Worm (Caenorhabditis elegans): Measurements from ENCODE around the gene mab-7.

Gene mab-7

ce11 chrX:938269-938883, 40.5 kb upstream of the mab-7 start, which contains the start of gene F53H8.3:
Gene F53H8.3 (plus strand): TSS chrX:938543.
- TF ChIP-seq dve-1 (tag; optimal IDR thresholded peaks at IDR 0.05; ENCODE audit: insufficient read depth) (peak; percentile 50), madf-9 (GFP tag; conservative IDR thresholded peaks at IDR 0.05) (no peak), lim-7 (GFP tag; IDR thresholded peaks at IDR 0.05) (no peak), nhr-11 (tag; optimal IDR thresholded peaks at IDR 0.05) (no peak), nhr-28 (tag; optimal IDR thresholded peaks at IDR 0.05) (peak; percentile 22), daf-16 (GFP tag; optimal IDR thresholded peaks at IDR 0.05) (no peak), daf-16 (tag; optimal IDR thresholded peaks at IDR 0.05) (peak; percentile 73), lin-39 (tag; optimal IDR thresholded peaks at IDR 0.05) (no peak), dmd-6 (GFP tag; IDR thresholded peaks at IDR 0.05) (peak; percentile 6; the same call in 1 of the 2 replicates), pqm-1 (tag; optimal IDR thresholded peaks at IDR 0.05) (peak; percentile 85), rbr-2 (tag; optimal IDR thresholded peaks at IDR 0.05) (no peak), hlh-11 (tag; optimal IDR thresholded peaks at IDR 0.05) (peak; percentile 24)

ce11 chrX:936013-936412, 38.2 kb upstream of the mab-7 start:
- TF ChIP-seq nhr-6 (tag; optimal IDR thresholded peaks at IDR 0.05): no peak
- TF ChIP-seq snpc-4 (tag; optimal IDR thresholded peaks at IDR 0.05): peak; percentile 30

ce11 chrX:933504-933903, 35.7 kb upstream of the mab-7 start, which contains the start of gene F35H12.1:
Gene F35H12.1 (plus strand): TSS chrX:933804.
- peak; percentile 58 for TF ChIP-seq fkh-10 (GFP tag; optimal IDR thresholded peaks at IDR 0.05)
- no peak for TF ChIP-seq ama-1 (optimal IDR thresholded peaks at IDR 0.05)

- TF ChIP-seq nhr-42 (GFP tag; IDR thresholded peaks at IDR 0.05) (no peak), mep-1 (tag; optimal IDR thresholded peaks at IDR 0.05) (peak; percentile 13), F10B5.3 (tag; optimal IDR thresholded peaks at IDR 0.05) (no peak), set-16 (GFP tag; IDR thresholded peaks at IDR 0.05) (0 out of 2 replicates have a peak, but pooled peaks have one; percentile 36), hlh-11 (tag; optimal IDR thresholded peaks at IDR 0.05) (no peak), zip-2 (tag; optimal IDR thresholded peaks at IDR 0.05) (no peak), lsy-2 (tag; optimal IDR thresholded peaks at IDR 0.05) (peak in 1 of 2 experiments; percentile 10), nhr-102 (tag; optimal IDR thresholded peaks at IDR 0.05) (no peak), ceh-32 (tag; optimal IDR thresholded peaks at IDR 0.05; ENCODE audit: poor library complexity) (no peak), unc-39 (tag; optimal IDR thresholded peaks at IDR 0.05) (no peak), T26A8.4 (GFP tag; IDR thresholded peaks at IDR 0.05) (no peak), nhr-77 (tag; optimal IDR thresholded peaks at IDR 0.05) (no peak), rbr-2 (tag; optimal IDR thresholded peaks at IDR 0.05) (peak; percentile 44), ceh-20 (GFP tag; IDR thresholded peaks at IDR 0.05) (0 out of 2 replicates have a peak, but pooled peaks have one; percentile 13), unc-62 (GFP tag; optimal IDR thresholded peaks at IDR 0.05 in 1 of 2) (peak in 1 of 2 experiments; percentile 63), unc-62 (tag; optimal IDR thresholded peaks at IDR 0.05) (no peak), fkh-10 (GFP tag; optimal IDR thresholded peaks at IDR 0.05) (peak; percentile 55), hmg-1.1 (GFP tag; IDR thresholded peaks at IDR 0.05) (peak; percentile 33; the same call in 1 of the 2 replicates), spr-3 (GFP tag; optimal IDR thresholded peaks at IDR 0.05) (no peak), Y75B8A.6 (GFP tag; IDR thresholded peaks at IDR 0.05) (no peak), ctbp-1 (GFP tag; IDR thresholded peaks at IDR 0.05) (0 out of 2 replicates have a peak, but pooled peaks have one; percentile 49)
Measured at ce11 chrX:932874-933273, 35.0 kb upstream of the mab-7 start.

ce11 chrX:927632-928031, 29.8 kb upstream of the mab-7 start:
- TF ChIP-seq nhr-11 (tag; optimal IDR thresholded peaks at IDR 0.05) (no peak), dve-1 (tag; optimal IDR thresholded peaks at IDR 0.05; ENCODE audit: insufficient read depth) (peak; percentile 12), pha-4 (GFP tag; IDR thresholded peaks at IDR 0.05) (no peak), pha-4 (tag; optimal IDR thresholded peaks at IDR 0.05) (peak; percentile 56), lsy-2 (tag; optimal IDR thresholded peaks at IDR 0.05) (peak in 1 of 2 experiments; percentile 10), lin-15B (tag; optimal IDR thresholded peaks at IDR 0.05) (no peak), hlh-30 (tag; optimal IDR thresholded peaks at IDR 0.05; ENCODE audit: insufficient read depth) (peak; percentile 76), hlh-11 (tag; optimal IDR thresholded peaks at IDR 0.05) (peak; percentile 53), nhr-28 (tag; optimal IDR thresholded peaks at IDR 0.05) (peak; percentile 17)
